Worm (Caenorhabditis elegans) whole organism, L2 larva: ENCODE data around the gene F45D3.3.

Experiments
- F13H6.1 ChIP-seq: sonication (generic microtip); optimal IDR thresholded peaks from 2 replicates; lab custom pipeline; 2016; ENCODE audit warnings: missing genetic modification characterization, missing compliant biosample characterization
- Y55F3AM.14 ChIP-seq: fragments of 200-800 bp; sonication (Bioruptor generic); optimal IDR thresholded peaks from 2 replicates; lab custom pipeline; 2018; ENCODE audit warnings: mild to moderate bottlenecking, missing genetic modification characterization, missing compliant biosample characterization
- aly-2 ChIP-seq: fragments of 150-350 bp; optimal IDR thresholded peaks from 2 replicates; lab custom pipeline; 2014; ENCODE audit warnings: missing biosample characterization, missing genetic modification characterization
- ama-1 ChIP-seq: fragments of 150-350 bp; optimal IDR thresholded peaks from 2 replicates; lab custom pipeline; 2018; ENCODE audit warnings: inconsistent platforms
- dmd-4 ChIP-seq: sonication (generic microtip); optimal IDR thresholded peaks from 2 replicates; lab custom pipeline; 2017; ENCODE audit warnings: missing biosample characterization, missing genetic modification characterization
- lin-39 ChIP-seq: fragments of 150-350 bp; optimal IDR thresholded peaks from 2 replicates; lab custom pipeline; 2014; ENCODE audit warnings: missing biosample characterization, missing genetic modification reagents, missing genetic modification characterization
- lsy-2 ChIP-seq, 2 experiments: fragments of 150-350 bp in 1 of 2; sonication (generic microtip) in 1 of 2; optimal IDR thresholded peaks; 2 replicates each; lab custom pipeline; 2014 to 2017; ENCODE audit warnings: missing biosample characterization in 2 of 2, missing genetic modification characterization in 2 of 2
- mab-5 ChIP-seq: fragments of 150-350 bp; optimal IDR thresholded peaks from 2 replicates; lab custom pipeline; 2014; ENCODE audit warnings: missing biosample characterization, missing genetic modification characterization
- mbf-1 ChIP-seq: sonication (generic microtip); optimal IDR thresholded peaks from 2 replicates; lab custom pipeline; 2017; ENCODE audit warnings: missing biosample characterization, missing genetic modification characterization
- mdl-1 ChIP-seq, 2 experiments: fragments of 150-350 bp in 1 of 2; sonication (generic microtip) in 1 of 2; optimal IDR thresholded peaks; 2 replicates each; lab custom pipeline; 2017; ENCODE audit warnings: missing biosample characterization in 2 of 2, missing genetic modification characterization in 2 of 2
- nhr-237 ChIP-seq: fragments of 150-350 bp; optimal IDR thresholded peaks from 2 replicates; lab custom pipeline; 2014; ENCODE audit warnings: missing biosample characterization, missing genetic modification characterization
- nhr-25 ChIP-seq: fragments of 150-350 bp; sonication (generic microtip); optimal IDR thresholded peaks from 3 replicates; lab custom pipeline; 2014; ENCODE audit warnings: missing biosample characterization, missing genetic modification characterization
- peb-1 ChIP-seq: fragments of 150-350 bp; optimal IDR thresholded peaks from 2 replicates; lab custom pipeline; 2014; ENCODE audit warnings: missing biosample characterization, missing genetic modification characterization
- sem-4 ChIP-seq: fragments of 150-350 bp; optimal IDR thresholded peaks from 2 replicates; lab custom pipeline; 2014; ENCODE audit warnings: missing biosample characterization, missing genetic modification reagents, missing genetic modification characterization
- skn-1 ChIP-seq: sonication (generic microtip); optimal IDR thresholded peaks from 2 replicates; lab custom pipeline; 2017; ENCODE audit warnings: missing biosample characterization, missing genetic modification characterization
- sma-9 ChIP-seq, 2 experiments: fragments of 150-350 bp in 1 of 2; sonication (generic microtip) in 1 of 2; optimal IDR thresholded peaks; 2 replicates each; lab custom pipeline; 2014 to 2016; ENCODE audit warnings: missing genetic modification characterization in 2 of 2, mild to moderate bottlenecking in 1 of 2, missing biosample characterization in 1 of 2, missing compliant biosample characterization in 1 of 2, missing genetic modification reagents in 1 of 2, moderate library complexity in 1 of 2
- ztf-1 ChIP-seq: fragments of 200-800 bp; sonication (Bioruptor generic); conservative IDR thresholded peaks from 2 replicates; pipeline ENCODE4 v1.3.6; 2022; ENCODE audit warnings: missing genetic modification characterization, missing compliant biosample characterization
- ztf-4 ChIP-seq: fragments of 150-350 bp; optimal IDR thresholded peaks from 2 replicates; lab custom pipeline; 2014; ENCODE audit warnings: missing biosample characterization, missing genetic modification characterization

F45D3.3 gene

DNA sequence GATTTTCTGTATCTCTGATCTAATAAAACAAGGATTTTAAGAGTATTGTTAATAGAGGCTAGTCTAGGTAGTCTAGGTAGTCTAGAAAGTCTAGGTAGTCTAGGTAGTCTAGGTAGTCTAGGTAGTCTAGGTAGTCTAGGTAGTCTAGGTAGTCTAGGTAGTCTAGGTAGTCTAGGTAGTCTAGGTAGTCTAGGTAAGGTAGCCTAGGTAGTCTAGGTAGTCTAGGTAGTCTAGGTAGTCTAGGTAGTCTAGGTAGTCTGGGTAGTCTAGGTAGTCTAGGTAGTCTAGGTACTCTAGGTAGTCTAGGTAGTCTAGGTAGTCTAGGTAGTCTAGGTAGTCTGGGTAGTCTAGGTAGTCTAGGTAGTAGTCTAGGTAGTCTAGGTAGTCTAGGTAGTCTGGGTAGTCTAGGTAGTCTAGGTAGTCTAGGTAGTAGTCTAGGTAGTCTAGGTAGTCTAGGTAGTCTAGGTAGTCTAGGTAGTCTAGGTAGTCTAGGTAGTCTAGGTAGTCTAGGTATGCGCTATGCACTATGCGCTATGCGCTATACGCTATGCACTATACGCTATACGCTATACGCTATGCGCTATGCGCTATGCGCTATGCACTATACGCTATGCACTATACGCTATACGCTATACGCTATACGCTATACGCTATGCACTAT lies 40.1 kb downstream of the F45D3.3 start:
- peak; percentile 12 for TF ChIP-seq Y55F3AM.14 (GFP tag; lab: Kevin White, UChicago)

DNA sequence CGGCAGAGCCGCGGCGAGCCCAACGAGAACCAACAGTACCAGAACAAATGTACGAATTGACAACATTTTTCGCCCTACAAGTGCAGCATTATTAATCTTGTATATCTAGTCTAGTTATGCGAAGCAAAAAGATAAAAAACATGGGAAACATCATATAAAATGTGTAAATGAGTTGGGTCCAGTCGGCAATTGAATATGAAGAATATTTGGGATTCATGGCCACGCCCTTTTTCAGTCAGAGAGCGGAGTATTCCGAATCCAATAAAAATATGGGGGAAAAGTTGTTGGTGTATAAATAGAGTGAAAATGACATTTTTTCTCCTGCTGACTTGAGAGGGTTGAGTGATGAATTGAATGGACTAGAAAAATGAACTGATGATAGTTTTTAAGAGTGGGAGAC lies 44.0 kb downstream of the F45D3.3 start, which contains the start of gene nlp-46:
nlp-46 (minus strand) TSS at position 101 of the 400 bp plus-strand sequence.
- TF ChIP-seq skn-1 (tag; lab: Kevin White, UChicago) (no peak), ama-1 (lab: Kevin White, UChicago) (no peak)

DNA sequence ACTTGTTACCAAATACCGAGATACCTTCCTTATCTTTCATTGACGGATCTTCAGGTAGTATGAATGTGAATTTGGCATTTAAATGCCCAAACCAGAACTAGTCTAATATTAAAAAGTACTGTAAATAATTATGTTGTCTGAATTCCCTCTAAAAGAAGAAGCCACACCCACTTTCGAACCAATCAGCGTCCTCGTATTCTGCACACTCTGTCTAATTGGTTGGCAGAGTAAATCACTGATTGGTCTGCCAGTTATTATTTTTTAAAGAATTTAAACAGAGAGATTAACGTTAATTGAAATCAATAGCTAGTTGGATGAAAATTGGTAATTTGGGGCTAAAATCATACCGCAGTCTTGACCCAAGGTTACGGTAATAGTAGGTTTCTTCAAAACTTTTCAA lies 44.5 kb downstream of the F45D3.3 start:
- no peak for TF ChIP-seq ztf-4 (tag; lab: Kevin White, UChicago)
- TF ChIP-seq mab-5, result no peak
- no peak for TF ChIP-seq ztf-1
- no peak for TF ChIP-seq sem-4
- TF ChIP-seq mbf-1 (tag; lab: Kevin White, UChicago), result no peak
- no peak for TF ChIP-seq sma-9 (GFP tag; optimal IDR thresholded peaks at IDR 0.05; lab: Kevin White, UChicago)
- TF ChIP-seq sma-9 (tag; optimal IDR thresholded peaks at IDR 0.05; lab: Kevin White, UChicago), result no peak
- TF ChIP-seq peb-1, result no peak

DNA sequence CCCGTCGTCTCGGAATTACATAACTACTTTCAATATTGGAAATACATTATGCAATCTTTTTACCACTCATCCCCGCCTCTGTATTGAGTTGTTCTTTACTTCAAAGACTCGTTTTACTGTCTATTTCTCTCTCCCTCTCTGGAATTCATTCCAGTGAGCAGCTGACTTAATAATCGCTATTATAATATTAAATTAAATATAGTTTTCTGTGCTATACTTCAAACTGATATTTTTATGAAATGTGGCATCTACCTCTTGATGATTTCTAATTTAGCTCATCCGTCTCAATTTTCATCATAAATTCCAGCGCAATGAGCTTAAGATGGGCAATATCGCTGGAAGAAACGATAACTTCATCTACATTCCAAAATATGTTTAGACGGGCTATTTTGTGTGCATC lies 46.7 kb downstream of the F45D3.3 start, which contains the start of gene T28H10.1:
T28H10.1 (plus strand) TSS at position 301 of the 400 bp plus-strand sequence.
- TF ChIP-seq mdl-1 (tag; optimal IDR thresholded peaks at IDR 0.05; lab: Kevin White, UChicago), result no peak
- TF ChIP-seq nhr-25 (tag; lab: Kevin White, UChicago), result no peak
- TF ChIP-seq F13H6.1, result no peak
- no peak for TF ChIP-seq lin-39
- TF ChIP-seq nhr-237 (tag; lab: Kevin White, UChicago), result no peak
- TF ChIP-seq aly-2, result no peak
- no peak for TF ChIP-seq lsy-2 (tag; optimal IDR thresholded peaks at IDR 0.05; lab: Kevin White, UChicago)
- TF ChIP-seq peb-1, result no peak
- no peak for TF ChIP-seq dmd-4
- no peak for TF ChIP-seq skn-1 (tag; lab: Kevin White, UChicago)
